Worm (Caenorhabditis elegans): ENCODE measurements around the gene K06A4.7.

Gene K06A4.7

ce11 chrV:9492460-9492859 is 1.2 kb upstream of the K06A4.7 start:
- TF ChIP-seq F26F4.8 (GFP tag; conservative IDR thresholded peaks at IDR 0.05) (no peak), ceh-28 (tag; optimal IDR thresholded peaks at IDR 0.05) (no peak), daf-16 (GFP tag; optimal IDR thresholded peaks at IDR 0.05) (no peak), daf-16 (tag; optimal IDR thresholded peaks at IDR 0.05) (peak; percentile 26), mdt-29 (GFP tag; IDR thresholded peaks at IDR 0.05) (no peak), pqm-1 (tag; optimal IDR thresholded peaks at IDR 0.05) (peak; percentile 19), dmd-6 (GFP tag; IDR thresholded peaks at IDR 0.05) (peak; percentile 68), dve-1 (tag; optimal IDR thresholded peaks at IDR 0.05; ENCODE audit: insufficient read depth) (peak; percentile 56), nhr-28 (tag; optimal IDR thresholded peaks at IDR 0.05) (peak; percentile 26), hlh-11 (tag; optimal IDR thresholded peaks at IDR 0.05) (peak; percentile 35)

- TF ChIP-seq pqm-1 (tag; optimal IDR thresholded peaks at IDR 0.05) (no peak), ama-1 (optimal IDR thresholded peaks at IDR 0.05) (no peak), zfp-2 (tag; optimal IDR thresholded peaks at IDR 0.05) (no peak), ZK546.5 (tag; optimal IDR thresholded peaks at IDR 0.05) (no peak), gei-8 (GFP tag; optimal IDR thresholded peaks at IDR 0.05) (no peak), hlh-11 (tag; optimal IDR thresholded peaks at IDR 0.05) (peak; percentile 53), nhr-28 (tag; optimal IDR thresholded peaks at IDR 0.05) (peak; percentile 13), lim-7 (GFP tag; IDR thresholded peaks at IDR 0.05) (no peak), dpl-1 (GFP tag; optimal IDR thresholded peaks at IDR 0.05) (no peak), ces-1 (GFP tag; optimal IDR thresholded peaks at IDR 0.05) (no peak), daf-16 (GFP tag; optimal IDR thresholded peaks at IDR 0.05) (no peak), daf-16 (tag; optimal IDR thresholded peaks at IDR 0.05) (peak; percentile 64), tra-1 (GFP tag; IDR thresholded peaks at IDR 0.05) (peak; percentile 18; the same call in 1 of the 2 replicates), nhr-11 (tag; optimal IDR thresholded peaks at IDR 0.05) (no peak), lin-15B (tag; optimal IDR thresholded peaks at IDR 0.05) (no peak), unc-62 (GFP tag; optimal IDR thresholded peaks at IDR 0.05 in 1 of 2) (no peak), unc-62 (tag; optimal IDR thresholded peaks at IDR 0.05) (no peak), cey-2 (tag; optimal IDR thresholded peaks at IDR 0.05; ENCODE audit: borderline replicate concordance, insufficient read depth) (no peak), saeg-2 (GFP tag; IDR thresholded peaks at IDR 0.05) (no peak), lin-1 (GFP tag; IDR thresholded peaks at IDR 0.05) (peak; percentile 45; the same call in 1 of the 2 replicates), lir-3 (tag; optimal IDR thresholded peaks at IDR 0.05) (no peak), F37D6.2 (tag; optimal IDR thresholded peaks at IDR 0.05) (no peak), madf-5 (GFP tag; IDR thresholded peaks at IDR 0.05) (no peak), dve-1 (tag; optimal IDR thresholded peaks at IDR 0.05; ENCODE audit: insufficient read depth) (peak; percentile 31), mdl-1 (tag; optimal IDR thresholded peaks at IDR 0.05) (peak in 1 of 2 experiments; percentile 38), madf-9 (GFP tag; conservative IDR thresholded peaks at IDR 0.05) (no peak), ztf-7 (tag; optimal IDR thresholded peaks at IDR 0.05) (no peak), F26F4.8 (GFP tag; conservative IDR thresholded peaks at IDR 0.05) (no peak), duxl-1 (tag; optimal IDR thresholded peaks at IDR 0.05; ENCODE audit: poor library complexity) (no peak), mep-1 (tag; optimal IDR thresholded peaks at IDR 0.05) (no peak), T26A8.4 (GFP tag; IDR thresholded peaks at IDR 0.05) (no peak), dmd-9 (GFP tag; IDR thresholded peaks at IDR 0.05) (no peak), nhr-77 (tag; optimal IDR thresholded peaks at IDR 0.05) (peak; percentile 36), vab-7 (GFP tag; IDR thresholded peaks at IDR 0.05) (no peak), daf-12 (tag; optimal IDR thresholded peaks at IDR 0.05) (no peak), skn-1 (tag; optimal IDR thresholded peaks at IDR 0.05) (no peak), ctbp-1 (GFP tag; IDR thresholded peaks at IDR 0.05) (no peak)
Measured at ce11 chrV:9489411-9489810, 1.9 kb downstream of the K06A4.7 start, which contains the start of gene K06A4.10. K06A4.10 (minus strand) TSS chrV:9489800.

- TF ChIP-seq aha-1 (tag) = peak; percentile 67
- no peak for TF ChIP-seq aly-2 (tag; optimal IDR thresholded peaks at IDR 0.05)
Measured at ce11 chrV:9485508-9485907, 5.8 kb downstream of the K06A4.7 start.

Data from whole organism, L4 larva.